Fruit fly (Drosophila melanogaster) whole organism, embryonic: Measurements from ENCODE around the gene rho-4.

Experiments used
- Asciz ChIP-seq: fragments of 200-800 bp; sonication (Bioruptor generic); optimal IDR thresholded peaks from 2 replicates; lab custom pipeline; 2017; ENCODE audit warnings: missing biosample characterization, mild to moderate bottlenecking, missing genetic modification characterization, missing genetic modification reagents
- CG10565 ChIP-seq: fragments of 200-800 bp; sonication (Bioruptor generic); optimal IDR thresholded peaks from 3 replicates; lab custom pipeline; 2016; ENCODE audit warnings: missing biosample characterization, mild to moderate bottlenecking, missing genetic modification characterization
- CG11696 ChIP-seq: fragments of 200-800 bp; sonication (Bioruptor generic); IDR thresholded peaks from 2 replicates; pipeline ENCODE4 v1.3.6; 2022; ENCODE audit warnings: missing biosample characterization, missing genetic modification characterization
- CG13296 ChIP-seq: fragments of 200-800 bp; sonication (Bioruptor generic); optimal IDR thresholded peaks from 3 replicates; lab custom pipeline; 2018; ENCODE audit warnings: missing biosample characterization, mild to moderate bottlenecking, missing genetic modification characterization
- CG15514 ChIP-seq: fragments of 200-800 bp; sonication (Bioruptor generic); optimal IDR thresholded peaks from 3 replicates; lab custom pipeline; 2017; ENCODE audit warnings: missing biosample characterization, missing genetic modification characterization, mild to moderate bottlenecking, moderate library complexity, missing genetic modification reagents
- CG17612 ChIP-seq: fragments of 200-800 bp; sonication (Bioruptor generic); IDR thresholded peaks from 2 replicates; pipeline ENCODE4 v1.3.6; 2022; ENCODE audit warnings: missing biosample characterization, missing genetic modification characterization
- CG17802 ChIP-seq: fragments of 200-800 bp; sonication (Bioruptor generic); optimal IDR thresholded peaks from 2 replicates; lab custom pipeline; 2018; ENCODE audit warnings: missing biosample characterization, mild to moderate bottlenecking, missing genetic modification characterization, moderate library complexity
- CG17829 ChIP-seq: fragments of 200-800 bp; optimal IDR thresholded peaks from 2 replicates; lab custom pipeline; 2019; ENCODE audit warnings: missing biosample characterization, mild to moderate bottlenecking, missing genetic modification characterization, moderate library complexity
- CG31224 ChIP-seq: fragments of 200-800 bp; sonication (Bioruptor generic); IDR thresholded peaks from 2 replicates; pipeline ENCODE4 v1.3.6; 2022; ENCODE audit warnings: missing biosample characterization, missing genetic modification characterization
- CG4328 ChIP-seq: fragments of 200-800 bp; sonication (Bioruptor generic); optimal IDR thresholded peaks from 3 replicates; lab custom pipeline; 2017; ENCODE audit warnings: missing biosample characterization, missing genetic modification reagents, missing genetic modification characterization
- CG4707 ChIP-seq: fragments of 200-800 bp; sonication (Bioruptor generic); optimal IDR thresholded peaks from 2 replicates; lab custom pipeline; 2018; ENCODE audit warnings: missing biosample characterization, mild to moderate bottlenecking, missing genetic modification characterization, moderate library complexity
- CG4730 ChIP-seq: fragments of 200-800 bp; sonication (Bioruptor generic); IDR thresholded peaks from 2 replicates; pipeline ENCODE4 v1.3.6; 2022; ENCODE audit warnings: missing biosample characterization, missing genetic modification characterization
- CG4854 ChIP-seq: fragments of 200-800 bp; sonication (Bioruptor generic); optimal IDR thresholded peaks from 2 replicates; lab custom pipeline; 2016; ENCODE audit warnings: missing biosample characterization, missing genetic modification characterization, inconsistent platforms
- CG5245 ChIP-seq: fragments of 200-800 bp; sonication (Bioruptor generic); optimal IDR thresholded peaks from 3 replicates; lab custom pipeline; 2016; ENCODE audit warnings: missing biosample characterization, missing genetic modification characterization
- CG6272 ChIP-seq: fragments of 200-800 bp; sonication (Bioruptor generic); IDR thresholded peaks from 2 replicates; pipeline ENCODE4 v1.3.6; 2022; ENCODE audit warnings: missing biosample characterization, missing genetic modification characterization
- CG7786 ChIP-seq: fragments of 200-800 bp; sonication (Bioruptor generic); optimal IDR thresholded peaks from 2 replicates; lab custom pipeline; 2016; ENCODE audit warnings: missing biosample characterization, missing genetic modification characterization
- Dref ChIP-seq: fragments of 200-800 bp; sonication (Bioruptor generic); IDR thresholded peaks from 2 replicates; pipeline ENCODE4 v1.3.6; 2022; ENCODE audit warnings: missing biosample characterization, missing genetic modification characterization
- Drgx ChIP-seq: fragments of 200-800 bp; sonication (Bioruptor generic); IDR thresholded peaks from 2 replicates; pipeline ENCODE4 v1.3.6; 2022; ENCODE audit warnings: missing biosample characterization, missing genetic modification characterization
- E2f1 ChIP-seq: fragments of 200-800 bp; sonication (Bioruptor generic); IDR thresholded peaks from 2 replicates; pipeline ENCODE4 v1.3.6; 2022; ENCODE audit warnings: missing biosample characterization, missing genetic modification characterization
- E2f2 ChIP-seq: fragments of 200-800 bp; sonication (Bioruptor generic); IDR thresholded peaks from 2 replicates; pipeline ENCODE4 v1.3.6; 2022; ENCODE audit warnings: missing biosample characterization, missing genetic modification characterization
- Eip74EF ChIP-seq, 2 experiments: fragments of 200-800 bp in 1 of 2; fragments of >200 bp in 1 of 2; sonication (Bioruptor generic) in 1 of 2; optimal IDR thresholded peaks; 2 replicates each; lab custom pipeline; 2017 to 2019; ENCODE audit warnings: missing biosample characterization in 2 of 2, missing genetic modification characterization in 2 of 2, mild to moderate bottlenecking in 1 of 2, moderate library complexity in 1 of 2
- Oaz ChIP-seq: fragments of 200-800 bp; sonication (Bioruptor generic); IDR thresholded peaks from 2 replicates; pipeline ENCODE4 v1.3.6; 2022; ENCODE audit warnings: missing biosample characterization, missing genetic modification characterization
- Optix ChIP-seq: fragments of 200-800 bp; sonication (Bioruptor generic); IDR thresholded peaks from 3 replicates; pipeline ENCODE4 v1.3.6; 2022; ENCODE audit warnings: missing biosample characterization, missing genetic modification characterization
- Ptx1 ChIP-seq: fragments of 200-800 bp; sonication (Bioruptor generic); IDR thresholded peaks from 2 replicates; pipeline ENCODE4 v1.3.6; 2022; ENCODE audit warnings: missing biosample characterization, missing genetic modification characterization
- Rfx ChIP-seq: fragments of 200-800 bp; sonication (Bioruptor generic); IDR thresholded peaks from 2 replicates; pipeline ENCODE4 v1.3.6; 2022; ENCODE audit warnings: missing biosample characterization, missing genetic modification characterization
- Sin3A ChIP-seq: fragments of >200 bp; optimal IDR thresholded peaks from 2 replicates; lab custom pipeline; 2018
- Trl ChIP-seq, 3 experiments: fragments of >200 bp in 2 of 3; fragments of 200-800 bp in 1 of 3; sonication (Bioruptor generic) in 1 of 3; optimal IDR thresholded peaks; 2 replicates in 1 of 3; 3 replicates in 2 of 3; lab custom pipeline; 2016 to 2017; ENCODE audit warnings: missing biosample characterization in 1 of 3, missing genetic modification characterization in 1 of 3
- bbx ChIP-seq: fragments of 200-800 bp; sonication (Bioruptor generic); IDR thresholded peaks from 2 replicates; pipeline ENCODE4 v1.3.6; 2022; ENCODE audit warnings: missing biosample characterization, missing genetic modification characterization; ENCODE audit not compliant: partially characterized antibody
- dmrt99B ChIP-seq: fragments of 200-800 bp; sonication (Bioruptor generic); optimal IDR thresholded peaks from 2 replicates; lab custom pipeline; 2018; ENCODE audit warnings: missing biosample characterization, mild to moderate bottlenecking, missing genetic modification characterization, moderate library complexity
- emc ChIP-seq: fragments of 200-800 bp; sonication (Bioruptor generic); optimal IDR thresholded peaks from 2 replicates; lab custom pipeline; 2016; ENCODE audit warnings: missing biosample characterization, missing genetic modification characterization
- fd64A ChIP-seq: fragments of 200-800 bp; sonication (Bioruptor generic); optimal IDR thresholded peaks from 3 replicates; lab custom pipeline; 2018; ENCODE audit warnings: missing biosample characterization, mild to moderate bottlenecking, missing genetic modification characterization
- grau ChIP-seq: fragments of 200-800 bp; optimal IDR thresholded peaks from 3 replicates; lab custom pipeline; 2019; ENCODE audit warnings: missing biosample characterization, mild to moderate bottlenecking, missing genetic modification characterization, moderate library complexity
- grn ChIP-seq: fragments of 200-800 bp; sonication (Bioruptor generic); optimal IDR thresholded peaks from 3 replicates; lab custom pipeline; 2017; ENCODE audit warnings: missing biosample characterization, missing genetic modification characterization
- gro ChIP-seq: fragments of 200-800 bp; sonication (Bioruptor generic); optimal IDR thresholded peaks from 2 replicates; lab custom pipeline; 2016; ENCODE audit warnings: missing biosample characterization, missing genetic modification characterization
- h ChIP-seq: fragments of >200 bp; optimal IDR thresholded peaks from 2 replicates; lab custom pipeline; 2017
- jigr1 ChIP-seq: fragments of 200-800 bp; sonication (Bioruptor generic); IDR thresholded peaks from 3 replicates; pipeline ENCODE4 v1.3.6; 2022; ENCODE audit warnings: missing biosample characterization, missing genetic modification characterization
- klu ChIP-seq: fragments of 200-800 bp; sonication (Bioruptor generic); IDR thresholded peaks from 2 replicates; pipeline ENCODE4 v1.3.6; 2022; ENCODE audit warnings: missing biosample characterization, missing genetic modification characterization
- lov ChIP-seq, 2 experiments: fragments of 200-800 bp in 1 of 2; fragments of >200 bp in 1 of 2; sonication (Bioruptor generic) in 1 of 2; IDR thresholded peaks in 1 of 2; optimal IDR thresholded peaks in 1 of 2; 2 replicates in 1 of 2; 3 replicates in 1 of 2; pipeline versions ENCODE4 v1.3.6 to Lab custom; 2017 to 2022; ENCODE audit warnings: missing biosample characterization in 1 of 2, missing genetic modification characterization in 1 of 2
- luna ChIP-seq: fragments of 200-800 bp; sonication (Bioruptor generic); optimal IDR thresholded peaks from 2 replicates; lab custom pipeline; 2016; ENCODE audit warnings: missing biosample characterization, missing genetic modification characterization
- oc ChIP-seq: fragments of 200-800 bp; sonication (Bioruptor generic); optimal IDR thresholded peaks from 2 replicates; lab custom pipeline; 2018; ENCODE audit warnings: missing biosample characterization, mild to moderate bottlenecking, missing genetic modification characterization, moderate library complexity
- prd ChIP-seq, 3 experiments: fragments of >200 bp in 2 of 3; fragments of 200-800 bp in 1 of 3; sonication (Bioruptor generic) in 1 of 3; optimal IDR thresholded peaks in 2 of 3; IDR thresholded peaks in 1 of 3; 2 replicates in 2 of 3; 3 replicates in 1 of 3; pipeline versions ENCODE4 v1.3.6 to Lab custom; 2017 to 2022; ENCODE audit warnings: missing biosample characterization in 1 of 3, missing genetic modification characterization in 1 of 3
- pzg ChIP-seq: fragments of 200-800 bp; sonication (Bioruptor generic); optimal IDR thresholded peaks from 3 replicates; lab custom pipeline; 2018; ENCODE audit warnings: missing biosample characterization, mild to moderate bottlenecking, missing genetic modification characterization, moderate library complexity
- ranshi ChIP-seq: fragments of 200-800 bp; sonication (Bioruptor generic); IDR thresholded peaks from 2 replicates; pipeline ENCODE4 v1.3.6; 2022; ENCODE audit warnings: missing biosample characterization, missing genetic modification characterization
- sna ChIP-seq: fragments of 200-800 bp; sonication (Bioruptor generic); IDR thresholded peaks from 2 replicates; pipeline ENCODE4 v1.3.6; 2022; ENCODE audit warnings: missing biosample characterization, missing genetic modification characterization; ENCODE audit not compliant: partially characterized antibody
- sug ChIP-seq: fragments of 200-800 bp; optimal IDR thresholded peaks from 2 replicates; lab custom pipeline; 2019; ENCODE audit warnings: missing biosample characterization, mild to moderate bottlenecking, missing genetic modification characterization, moderate library complexity
- ttk ChIP-seq: fragments of 200-800 bp; sonication (Bioruptor generic); IDR thresholded peaks from 2 replicates; pipeline ENCODE4 v2.1.2; 2022; ENCODE audit warnings: missing biosample characterization, missing genetic modification characterization
- tup ChIP-seq: fragments of 200-800 bp; sonication (Bioruptor generic); optimal IDR thresholded peaks from 2 replicates; lab custom pipeline; 2016; ENCODE audit warnings: missing biosample characterization, mild to moderate bottlenecking, missing genetic modification characterization, moderate library complexity
- unc-4 ChIP-seq: fragments of 200-800 bp; sonication (Bioruptor generic); IDR thresholded peaks from 2 replicates; pipeline ENCODE4 v1.3.6; 2022; ENCODE audit warnings: missing biosample characterization, missing genetic modification characterization; ENCODE audit not compliant: partially characterized antibody
- unpg ChIP-seq: fragments of 200-800 bp; sonication (Bioruptor generic); optimal IDR thresholded peaks from 3 replicates; lab custom pipeline; 2018; ENCODE audit warnings: missing biosample characterization, mild to moderate bottlenecking, missing genetic modification characterization, moderate library complexity

Gene rho-4

dm6 chrX:11628986-11629571, 29.4 kb downstream of the rho-4 start (continued):
- TF ChIP-seq ranshi (peak; percentile 45; the same call in 1 of the 2 replicates), Eip74EF (GFP tag; optimal IDR thresholded peaks at IDR 0.05; lab: Kevin White, UChicago) (peak in 1 of 2 experiments; percentile 1), ttk (GFP tag; lab: Robert Waterston, UW) (peak; percentile 54), klu (GFP tag; lab: Robert Waterston, UW) (no peak), CG31224 (no peak), CG11696 (GFP tag; lab: Robert Waterston, UW) (peak; percentile 42; the same call in 1 of the 2 replicates), CG4854 (GFP tag; lab: Kevin White, UChicago) (no peak), dmrt99B (tag; lab: Kevin White, UChicago) (peak; percentile 63), CG10565 (GFP tag; lab: Kevin White, UChicago) (no peak), sug (tag; lab: Kevin White, UChicago) (no peak), CG4730 (GFP tag; lab: Robert Waterston, UW) (0 out of 2 replicates have a peak, but pooled peaks have one; percentile 45), Ptx1 (GFP tag; lab: Robert Waterston, UW) (peak; percentile 44; the same call in 1 of the 2 replicates), CG4328 (GFP tag; lab: Kevin White, UChicago) (no peak), E2f1 (GFP tag; lab: Robert Waterston, UW) (peak; percentile 50), Sin3A (lab: Kevin White, UChicago) (no peak), gro (GFP tag; lab: Kevin White, UChicago) (no peak), tup (GFP tag; lab: Kevin White, UChicago) (peak; percentile 27), CG7786 (GFP tag; lab: Kevin White, UChicago) (peak; percentile 3), jigr1 (GFP tag; lab: Robert Waterston, UW) (no peak), Trl (optimal IDR thresholded peaks at IDR 0.05; lab: Kevin White, UChicago) (no peak), Trl (GFP tag; optimal IDR thresholded peaks at IDR 0.05; lab: Kevin White, UChicago) (peak; percentile 0), h (no peak), unc-4 (GFP tag; lab: Robert Waterston, UW) (no peak), CG4707 (GFP tag; lab: Kevin White, UChicago) (peak; percentile 4), grau (peak; percentile 22), CG17802 (tag; lab: Kevin White, UChicago) (peak; percentile 17), fd64A (GFP tag; lab: Kevin White, UChicago) (peak; percentile 33), luna (no peak), unpg (peak; percentile 68), bbx (GFP tag; lab: Robert Waterston, UW) (no peak), pzg (GFP tag; lab: Kevin White, UChicago) (no peak), sna (GFP tag; lab: Robert Waterston, UW) (no peak), CG17612 (GFP tag; lab: Robert Waterston, UW) (no peak), Dref (GFP tag; lab: Robert Waterston, UW) (no peak), Oaz (GFP tag; lab: Robert Waterston, UW) (no peak), Optix (GFP tag; lab: Robert Waterston, UW) (peak; percentile 66), Drgx (no peak), E2f2 (GFP tag; lab: Robert Waterston, UW) (peak; percentile 23; the same call in 1 of the 2 replicates), oc (tag; lab: Kevin White, UChicago) (peak; percentile 57), Rfx (GFP tag; lab: Robert Waterston, UW) (peak; percentile 34; the same call in 1 of the 2 replicates), grn (GFP tag; lab: Kevin White, UChicago) (no peak), lov (optimal IDR thresholded peaks at IDR 0.05; lab: Kevin White, UChicago) (no peak), lov (GFP tag; IDR thresholded peaks at IDR 0.05; lab: Robert Waterston, UW) (0 out of 3 replicates have a peak, but pooled peaks have one; percentile 39), Asciz (GFP tag; lab: Kevin White, UChicago) (peak; percentile 45), CG5245 (GFP tag; lab: Kevin White, UChicago) (peak; percentile 63), CG6272 (GFP tag; lab: Robert Waterston, UW) (0 out of 2 replicates have a peak, but pooled peaks have one; percentile 30), emc (GFP tag; lab: Kevin White, UChicago) (no peak), prd (optimal IDR thresholded peaks at IDR 0.05; lab: Kevin White, UChicago) (no peak), prd (GFP tag; IDR thresholded peaks at IDR 0.05; lab: Robert Waterston, UW) (peak; percentile 74), CG13296 (no peak), CG17829 (tag; lab: Kevin White, UChicago) (peak; percentile 54), CG15514 (GFP tag; lab: Kevin White, UChicago) (no peak)
